Worm (Caenorhabditis elegans) whole organism, young adult: Measurements from ENCODE around the gene T13A10.64.

Source experiments
- B0019.2 ChIP-seq: fragments of 200-800 bp; sonication (Bioruptor generic); conservative IDR thresholded peaks from 2 replicates; pipeline ENCODE4 v1.3.6; 2022; ENCODE audit warnings: missing genetic modification reagents, missing genetic modification characterization, missing compliant biosample characterization
- B0336.3 ChIP-seq: fragments of 200-800 bp; sonication (Bioruptor generic); IDR thresholded peaks from 2 replicates; pipeline ENCODE4 v1.3.6; 2022; ENCODE audit warnings: missing genetic modification characterization, missing compliant biosample characterization
- C17E4.6 ChIP-seq: fragments of 200-800 bp; sonication (Bioruptor generic); IDR thresholded peaks from 2 replicates; pipeline ENCODE4 v1.3.6; 2022; ENCODE audit warnings: missing genetic modification reagents, missing genetic modification characterization, missing compliant biosample characterization
- F10E7.11 ChIP-seq: sonication (generic microtip); optimal IDR thresholded peaks from 2 replicates; lab custom pipeline; 2017; ENCODE audit warnings: mild to moderate bottlenecking, missing genetic modification characterization, moderate library complexity, missing compliant biosample characterization
- F39B2.1 ChIP-seq: fragments of 200-800 bp; sonication (Bioruptor generic); IDR thresholded peaks from 2 replicates; pipeline ENCODE4 v1.3.6; 2022; ENCODE audit warnings: missing genetic modification reagents, missing genetic modification characterization, missing compliant biosample characterization
- F55B11.4 ChIP-seq: sonication (generic microtip); optimal IDR thresholded peaks from 2 replicates; lab custom pipeline; 2016; ENCODE audit warnings: missing compliant biosample characterization, missing genetic modification characterization, borderline replicate concordance; ENCODE audit not compliant: insufficient read depth
- Y53G8AR.9 ChIP-seq: fragments of 200-800 bp; sonication (Bioruptor generic); conservative IDR thresholded peaks from 2 replicates; pipeline ENCODE4 v1.3.6; 2022; ENCODE audit warnings: missing genetic modification reagents, missing genetic modification characterization, missing compliant biosample characterization
- Y67H2A.10 ChIP-seq: fragments of 200-800 bp; sonication (Bioruptor generic); conservative IDR thresholded peaks from 2 replicates; pipeline ENCODE4 v1.3.6; 2022; ENCODE audit warnings: missing genetic modification reagents, missing genetic modification characterization, missing compliant biosample characterization
- ZK185.1 ChIP-seq: sonication (generic microtip); optimal IDR thresholded peaks from 2 replicates; lab custom pipeline; 2016; ENCODE audit warnings: mild to moderate bottlenecking, missing genetic modification characterization, missing compliant biosample characterization; ENCODE audit not compliant: poor library complexity, severe bottlenecking
- aptf-2 ChIP-seq: fragments of 200-800 bp; sonication (Bioruptor generic); conservative IDR thresholded peaks from 2 replicates; pipeline ENCODE4 v1.3.6; 2022; ENCODE audit warnings: missing genetic modification reagents, missing genetic modification characterization, missing compliant biosample characterization
- athp-1 ChIP-seq: sonication (generic microtip); optimal IDR thresholded peaks from 2 replicates; lab custom pipeline; 2017; ENCODE audit warnings: mild to moderate bottlenecking, missing genetic modification characterization, missing compliant biosample characterization
- ceh-79 ChIP-seq: sonication (generic microtip); optimal IDR thresholded peaks from 2 replicates; lab custom pipeline; 2017; ENCODE audit warnings: mild to moderate bottlenecking, missing genetic modification characterization, missing compliant biosample characterization
- ceh-91 ChIP-seq: fragments of 200-800 bp; sonication (Bioruptor generic); IDR thresholded peaks from 2 replicates; pipeline ENCODE4 v1.3.6; 2022; ENCODE audit warnings: missing genetic modification reagents, missing genetic modification characterization, missing compliant biosample characterization
- dox-1 ChIP-seq: fragments of 200-800 bp; sonication (Bioruptor generic); IDR thresholded peaks from 2 replicates; pipeline ENCODE4 v1.3.6; 2022; ENCODE audit warnings: missing genetic modification reagents, missing genetic modification characterization, missing compliant biosample characterization
- dpl-1 ChIP-seq: fragments of 150-350 bp; optimal IDR thresholded peaks from 2 replicates; lab custom pipeline; 2014; ENCODE audit warnings: missing biosample characterization, missing genetic modification reagents, missing genetic modification characterization
- efl-1 ChIP-seq: fragments of 150-350 bp; optimal IDR thresholded peaks from 2 replicates; lab custom pipeline; 2014; ENCODE audit warnings: missing biosample characterization, missing genetic modification reagents, missing genetic modification characterization
- egl-18 ChIP-seq: fragments of 200-800 bp; sonication (Bioruptor generic); IDR thresholded peaks from 2 replicates; pipeline ENCODE4 v1.3.6; 2022; ENCODE audit warnings: missing genetic modification reagents, missing genetic modification characterization, missing compliant biosample characterization
- fkh-3 ChIP-seq: sonication (generic microtip); optimal IDR thresholded peaks from 2 replicates; lab custom pipeline; 2016; ENCODE audit warnings: mild to moderate bottlenecking, missing genetic modification characterization, missing compliant biosample characterization
- gei-17 ChIP-seq: fragments of 200-800 bp; sonication (Bioruptor generic); optimal IDR thresholded peaks from 2 replicates; lab custom pipeline; 2018; ENCODE audit warnings: mild to moderate bottlenecking, missing genetic modification characterization, missing compliant biosample characterization
- him-1 ChIP-seq: sonication (generic microtip); optimal IDR thresholded peaks from 2 replicates; lab custom pipeline; 2016; ENCODE audit warnings: missing genotype, missing genetic modification reagents, missing genetic modification characterization, missing compliant biosample characterization
- let-526 ChIP-seq: fragments of 200-800 bp; sonication (Bioruptor generic); IDR thresholded peaks from 2 replicates; pipeline ENCODE4 v1.3.6; 2022; ENCODE audit warnings: missing genetic modification reagents, missing genetic modification characterization, missing compliant biosample characterization
- lin-40 ChIP-seq: sonication (generic microtip); optimal IDR thresholded peaks from 2 replicates; lab custom pipeline; 2016; ENCODE audit warnings: missing genetic modification characterization, mild to moderate bottlenecking, missing compliant biosample characterization, missing genotype, missing genetic modification reagents
- lin-54 ChIP-seq: fragments of 200-800 bp; sonication (Bioruptor generic); optimal IDR thresholded peaks from 2 replicates; lab custom pipeline; 2018; ENCODE audit warnings: mild to moderate bottlenecking, missing genetic modification characterization, missing compliant biosample characterization
- lir-1 ChIP-seq: fragments of 200-800 bp; sonication (Bioruptor generic); conservative IDR thresholded peaks from 2 replicates; pipeline ENCODE4 v1.3.6; 2022; ENCODE audit warnings: missing genetic modification reagents, missing genetic modification characterization, missing compliant biosample characterization
- lsl-1 ChIP-seq: fragments of 200-800 bp; sonication (Bioruptor generic); optimal IDR thresholded peaks from 2 replicates; lab custom pipeline; 2018; ENCODE audit warnings: mild to moderate bottlenecking, missing genetic modification characterization, moderate library complexity, missing compliant biosample characterization
- lsy-27 ChIP-seq: sonication (generic microtip); optimal IDR thresholded peaks from 2 replicates; lab custom pipeline; 2017; ENCODE audit warnings: missing genetic modification characterization, mild to moderate bottlenecking, missing compliant biosample characterization, antibody characterized with exemption, missing genotype, borderline replicate concordance; ENCODE audit not compliant: insufficient read depth
- madf-10 ChIP-seq: sonication (generic microtip); optimal IDR thresholded peaks from 2 replicates; lab custom pipeline; 2016; ENCODE audit warnings: mild to moderate bottlenecking, missing genetic modification characterization, missing compliant biosample characterization
- mes-4 ChIP-seq: sonication (generic microtip); optimal IDR thresholded peaks from 2 replicates; lab custom pipeline; 2016; ENCODE audit warnings: missing genotype, missing genetic modification characterization, missing compliant biosample characterization
- nhr-179 ChIP-seq: sonication (generic microtip); optimal IDR thresholded peaks from 2 replicates; lab custom pipeline; 2016; ENCODE audit warnings: mild to moderate bottlenecking, missing genetic modification characterization, missing compliant biosample characterization
- nhr-80 ChIP-seq: sonication (generic microtip); optimal IDR thresholded peaks from 2 replicates; lab custom pipeline; 2016; ENCODE audit warnings: missing genetic modification characterization, missing compliant biosample characterization
- sdz-38 ChIP-seq: sonication (generic microtip); optimal IDR thresholded peaks from 2 replicates; lab custom pipeline; 2016; ENCODE audit warnings: missing genotype, missing genetic modification characterization, missing compliant biosample characterization
- snpc-1.3 ChIP-seq: sonication (generic microtip); optimal IDR thresholded peaks from 2 replicates; lab custom pipeline; 2017; ENCODE audit warnings: missing genetic modification characterization, mild to moderate bottlenecking, missing compliant biosample characterization, antibody characterized with exemption, moderate library complexity, missing genotype, missing genetic modification reagents; ENCODE audit not compliant: insufficient read depth
- snpc-4 ChIP-seq, 5 experiments: fragments of 150-350 bp in 1 of 5; sonication (generic microtip) in 4 of 5; optimal IDR thresholded peaks; 2 replicates each; lab custom pipeline; 2014 to 2018; ENCODE audit warnings: missing genetic modification characterization in 5 of 5, missing biosample characterization in 3 of 5, antibody characterized with exemption in 2 of 5, mild to moderate bottlenecking in 2 of 5, missing compliant biosample characterization in 2 of 5, missing genotype in 2 of 5, moderate library complexity in 2 of 5, missing genetic modification reagents in 1 of 5
- sptf-2 ChIP-seq: fragments of 200-800 bp; sonication (Bioruptor generic); optimal IDR thresholded peaks from 2 replicates; lab custom pipeline; 2018; ENCODE audit warnings: mild to moderate bottlenecking, missing genetic modification characterization, missing compliant biosample characterization
- tbx-9 ChIP-seq: sonication (generic microtip); optimal IDR thresholded peaks from 2 replicates; lab custom pipeline; 2016; ENCODE audit warnings: borderline replicate concordance, missing genetic modification characterization, inconsistent platforms, missing compliant biosample characterization
- tlf-1 ChIP-seq: fragments of 200-800 bp; sonication (Bioruptor generic); optimal IDR thresholded peaks from 2 replicates; lab custom pipeline; 2018; ENCODE audit warnings: mild to moderate bottlenecking, missing genetic modification characterization, missing compliant biosample characterization

T13A10.64 gene

ce11 chrIV:6279392-6279791 lies 24.7 kb downstream of the T13A10.64 start, which contains the start of gene sams-5 (continued):
- no peak for TF ChIP-seq B0019.2 (GFP tag; lab: Robert Waterston, UW)

ce11 chrIV:6282143-6282542 lies 27.4 kb downstream of the T13A10.64 start, which contains the start of gene srv-32:
Gene srv-32, minus strand, starts transcription at chrIV:6282243.
- TF ChIP-seq dpl-1 (GFP tag; lab: Kevin White, UChicago) (no peak), ceh-91 (GFP tag; lab: Robert Waterston, UW) (no peak), F39B2.1 (GFP tag; lab: Robert Waterston, UW) (no peak)

ce11 chrIV:6284277-6284676 lies 29.5 kb downstream of the T13A10.64 start, which contains the start of gene ops-1:
Gene ops-1, minus strand, starts transcription at chrIV:6284377.
- TF ChIP-seq nhr-179 (no peak), dox-1 (GFP tag; lab: Robert Waterston, UW) (no peak), lsl-1 (GFP tag; lab: Kevin White, UChicago) (no peak), gei-17 (no peak), lir-1 (GFP tag; lab: Robert Waterston, UW) (no peak), lin-40 (tag; lab: Kevin White, UChicago) (no peak), ceh-79 (tag; lab: Kevin White, UChicago) (no peak), lin-54 (GFP tag; lab: Kevin White, UChicago) (no peak), aptf-2 (GFP tag; lab: Robert Waterston, UW) (no peak), ZK185.1 (tag; lab: Kevin White, UChicago) (no peak), efl-1 (no peak)

ce11 chrIV:6290741-6291140 lies 36.0 kb downstream of the T13A10.64 start, which contains the start of gene srv-24:
Gene srv-24, minus strand, starts transcription at chrIV:6290841.
- TF ChIP-seq B0336.3 (GFP tag; lab: Robert Waterston, UW), result no peak
- TF ChIP-seq lsy-27 (tag; lab: Kevin White, UChicago), result no peak
- no peak for TF ChIP-seq egl-18 (GFP tag; lab: Robert Waterston, UW)
- TF ChIP-seq nhr-80 (tag; lab: Kevin White, UChicago), result no peak
- no peak for TF ChIP-seq tlf-1 (GFP tag; lab: Kevin White, UChicago)
- no peak for TF ChIP-seq snpc-1.3 (tag; lab: Kevin White, UChicago)
- TF ChIP-seq athp-1 (tag; lab: Kevin White, UChicago), result no peak

- TF ChIP-seq snpc-4 (GFP tag; optimal IDR thresholded peaks at IDR 0.05; lab: Kevin White, UChicago), result no peak
- peak in 2 of 4 experiments; percentile 59 to 60 for TF ChIP-seq snpc-4 (tag; optimal IDR thresholded peaks at IDR 0.05; lab: Kevin White, UChicago)
- peak; percentile 97 for TF ChIP-seq F39B2.1 (GFP tag; lab: Robert Waterston, UW)
- no peak for TF ChIP-seq mes-4
- TF ChIP-seq him-1 (tag; lab: Kevin White, UChicago), result no peak
These were observed 39.3 kb downstream of the T13A10.64 start, which contains the start of gene hil-2 for ce11 chrIV:6294081-6294480. Gene hil-2, plus strand, starts transcription at chrIV:6294240.

- TF ChIP-seq fkh-3, result no peak
- no peak for TF ChIP-seq madf-10
- TF ChIP-seq Y53G8AR.9 (GFP tag; lab: Robert Waterston, UW), result no peak
- TF ChIP-seq tbx-9 (tag; lab: Kevin White, UChicago), result no peak
- no peak for TF ChIP-seq sdz-38 (tag; lab: Kevin White, UChicago)
- TF ChIP-seq mes-4, result no peak
- TF ChIP-seq Y67H2A.10 (GFP tag; lab: Robert Waterston, UW), result no peak
- no peak for TF ChIP-seq him-1 (tag; lab: Kevin White, UChicago)
- TF ChIP-seq ceh-91 (GFP tag; lab: Robert Waterston, UW), result no peak
- no peak for TF ChIP-seq C17E4.6 (GFP tag; lab: Robert Waterston, UW)
- no peak for TF ChIP-seq sptf-2
- no peak for TF ChIP-seq F55B11.4 (tag; lab: Kevin White, UChicago)
- no peak for TF ChIP-seq F10E7.11
- TF ChIP-seq let-526, result no peak
These were observed 43.5 kb downstream of the T13A10.64 start, which contains the start of gene srv-27 for ce11 chrIV:6298253-6298652. Gene srv-27, minus strand, starts transcription at chrIV:6298353.
